Worm (Caenorhabditis elegans) whole organism, L3 larva: ENCODE data around the gene str-198.

Source experiments
- ZK546.5 ChIP-seq: sonication (generic microtip); optimal IDR thresholded peaks from 2 replicates; lab custom pipeline; 2017; ENCODE audit warnings: missing biosample characterization, missing genetic modification characterization
- aly-2 ChIP-seq: fragments of 150-350 bp; optimal IDR thresholded peaks from 2 replicates; lab custom pipeline; 2014; ENCODE audit warnings: missing biosample characterization, missing genetic modification characterization
- ama-1 ChIP-seq: fragments of 150-350 bp; optimal IDR thresholded peaks from 2 replicates; lab custom pipeline; 2018
- ceh-16 ChIP-seq: sonication (generic microtip); optimal IDR thresholded peaks from 2 replicates; lab custom pipeline; 2017; ENCODE audit warnings: missing biosample characterization, missing genetic modification characterization
- ceh-82 ChIP-seq: fragments of 150-350 bp; optimal IDR thresholded peaks from 2 replicates; lab custom pipeline; 2014; ENCODE audit warnings: missing biosample characterization, missing genetic modification characterization
- ceh-9 ChIP-seq: sonication (generic microtip); optimal IDR thresholded peaks from 2 replicates; lab custom pipeline; 2018; ENCODE audit warnings: missing biosample characterization, missing genetic modification characterization
- daf-12 ChIP-seq: fragments of 150-350 bp; optimal IDR thresholded peaks from 2 replicates; lab custom pipeline; 2014; ENCODE audit warnings: missing biosample characterization, missing genetic modification reagents, missing genetic modification characterization
- egl-27 ChIP-seq: sonication (generic microtip); optimal IDR thresholded peaks from 4 replicates; lab custom pipeline; 2017; ENCODE audit warnings: missing biosample characterization, missing genetic modification reagents, missing genetic modification characterization
- egl-5 ChIP-seq: fragments of 150-350 bp; optimal IDR thresholded peaks from 2 replicates; lab custom pipeline; 2017; ENCODE audit warnings: missing biosample characterization, missing genetic modification reagents, missing genetic modification characterization, inconsistent platforms
- elt-1 ChIP-seq: fragments of 150-350 bp; optimal IDR thresholded peaks from 2 replicates; lab custom pipeline; 2014; ENCODE audit warnings: missing biosample characterization, missing genetic modification characterization
- elt-3 ChIP-seq, 3 experiments: fragments of 150-350 bp in 1 of 3; sonication (generic microtip) in 2 of 3; optimal IDR thresholded peaks; 2 replicates in 2 of 3; 4 replicates in 1 of 3; lab custom pipeline; 2014 to 2017; ENCODE audit warnings: missing biosample characterization in 3 of 3, missing genetic modification characterization in 3 of 3
- fkh-10 ChIP-seq: sonication (generic microtip); optimal IDR thresholded peaks from 2 replicates; lab custom pipeline; 2017; ENCODE audit warnings: missing biosample characterization, missing genetic modification reagents, missing genetic modification characterization
- fos-1 ChIP-seq: fragments of 150-350 bp; optimal IDR thresholded peaks from 2 replicates; lab custom pipeline; 2014; ENCODE audit warnings: missing biosample characterization, missing genetic modification characterization
- hmg-11 ChIP-seq: sonication (generic microtip); optimal IDR thresholded peaks from 2 replicates; lab custom pipeline; 2016; ENCODE audit warnings: missing genetic modification characterization, missing compliant biosample characterization
- jun-1 ChIP-seq: fragments of 150-350 bp; optimal IDR thresholded peaks from 2 replicates; lab custom pipeline; 2014; ENCODE audit warnings: missing biosample characterization, missing genetic modification reagents, missing genetic modification characterization
- lin-15B ChIP-seq: fragments of 150-350 bp; optimal IDR thresholded peaks from 2 replicates; lab custom pipeline; 2014; ENCODE audit warnings: missing biosample characterization, missing genetic modification characterization
- lsy-12 ChIP-seq: sonication (generic microtip); optimal IDR thresholded peaks from 2 replicates; lab custom pipeline; 2016; ENCODE audit warnings: mild to moderate bottlenecking, missing genetic modification characterization, missing compliant biosample characterization
- mdl-1 ChIP-seq: fragments of 150-350 bp; optimal IDR thresholded peaks from 2 replicates; lab custom pipeline; 2014; ENCODE audit warnings: missing biosample characterization, missing genetic modification characterization
- mml-1 ChIP-seq: fragments of 150-350 bp; sonication (generic microtip); optimal IDR thresholded peaks from 3 replicates; lab custom pipeline; 2014; ENCODE audit warnings: missing biosample characterization, missing genetic modification characterization
- nfya-1 ChIP-seq: sonication (generic microtip); optimal IDR thresholded peaks from 2 replicates; lab custom pipeline; 2017; ENCODE audit warnings: missing genetic modification characterization, mild to moderate bottlenecking, missing compliant biosample characterization, antibody characterized with exemption, moderate library complexity; ENCODE audit not compliant: insufficient read depth
- nhr-12 ChIP-seq: fragments of 150-350 bp; optimal IDR thresholded peaks from 2 replicates; lab custom pipeline; 2014; ENCODE audit warnings: missing biosample characterization, missing genetic modification characterization
- nhr-23 ChIP-seq: fragments of 150-350 bp; optimal IDR thresholded peaks from 2 replicates; lab custom pipeline; 2014; ENCODE audit warnings: missing biosample characterization, missing genetic modification reagents, missing genetic modification characterization
- nhr-237 ChIP-seq: fragments of 150-350 bp; optimal IDR thresholded peaks from 2 replicates; lab custom pipeline; 2014; ENCODE audit warnings: missing biosample characterization, missing genetic modification characterization
- nhr-25 ChIP-seq: sonication (generic microtip); optimal IDR thresholded peaks from 2 replicates; lab custom pipeline; 2017; ENCODE audit warnings: missing biosample characterization, missing genetic modification characterization
- nhr-43 ChIP-seq: sonication (generic microtip); optimal IDR thresholded peaks from 2 replicates; lab custom pipeline; 2016; ENCODE audit warnings: mild to moderate bottlenecking, missing genetic modification characterization, missing compliant biosample characterization; ENCODE audit not compliant: poor library complexity, severe bottlenecking
- nhr-67 ChIP-seq: fragments of 150-350 bp; optimal IDR thresholded peaks from 2 replicates; lab custom pipeline; 2014; ENCODE audit warnings: missing biosample characterization, missing genetic modification characterization
- nhr-76 ChIP-seq: fragments of 150-350 bp; sonication (generic microtip); optimal IDR thresholded peaks from 5 replicates; lab custom pipeline; 2014; ENCODE audit warnings: missing biosample characterization, missing genetic modification characterization
- nhr-77 ChIP-seq: fragments of 150-350 bp; optimal IDR thresholded peaks from 2 replicates; lab custom pipeline; 2014; ENCODE audit warnings: missing biosample characterization, missing genetic modification characterization
- sea-2 ChIP-seq: fragments of 150-350 bp; sonication (generic microtip); optimal IDR thresholded peaks from 4 replicates; lab custom pipeline; 2014; ENCODE audit warnings: missing biosample characterization, missing genetic modification reagents, missing genetic modification characterization
- skn-1 ChIP-seq: fragments of 150-350 bp; optimal IDR thresholded peaks from 2 replicates; lab custom pipeline; 2014; ENCODE audit warnings: missing biosample characterization, missing genetic modification characterization
- snpc-4 ChIP-seq: fragments of 150-350 bp; optimal IDR thresholded peaks from 2 replicates; lab custom pipeline; 2014; ENCODE audit warnings: missing biosample characterization, missing genetic modification characterization
- tbx-2 ChIP-seq: sonication (generic microtip); optimal IDR thresholded peaks from 2 replicates; lab custom pipeline; 2016; ENCODE audit warnings: mild to moderate bottlenecking, missing genetic modification characterization, missing compliant biosample characterization
- unc-39 ChIP-seq: sonication (generic microtip); optimal IDR thresholded peaks from 4 replicates; lab custom pipeline; 2017; ENCODE audit warnings: missing biosample characterization, missing genetic modification characterization
- unc-62 ChIP-seq: fragments of 150-350 bp; sonication (generic microtip); optimal IDR thresholded peaks from 4 replicates; lab custom pipeline; 2014; ENCODE audit warnings: missing biosample characterization, missing genetic modification reagents, missing genetic modification characterization
- zag-1 ChIP-seq: fragments of 150-350 bp; optimal IDR thresholded peaks from 2 replicates; lab custom pipeline; 2014; ENCODE audit warnings: missing biosample characterization, missing genetic modification characterization
- ztf-11 ChIP-seq: fragments of 150-350 bp; optimal IDR thresholded peaks from 2 replicates; lab custom pipeline; 2014; ENCODE audit warnings: missing biosample characterization, missing genetic modification characterization
- ztf-4 ChIP-seq: fragments of 150-350 bp; optimal IDR thresholded peaks from 2 replicates; lab custom pipeline; 2014; ENCODE audit warnings: missing biosample characterization, missing genetic modification characterization

str-198 gene

ce11 chrV:16002288-16002687 is 45.3 kb upstream of the str-198 start, which contains the start of gene nhr-63:
nhr-63 (plus strand) TSS chrV:16002588.
- TF ChIP-seq nhr-43 (tag; lab: Kevin White, UChicago), result no peak
- TF ChIP-seq egl-27 (tag; lab: Kevin White, UChicago), result no peak
- no peak for TF ChIP-seq jun-1 (tag; lab: Kevin White, UChicago)
- no peak for TF ChIP-seq mdl-1
- no peak for TF ChIP-seq nfya-1 (tag; lab: Kevin White, UChicago)
- TF ChIP-seq fos-1 (tag; lab: Kevin White, UChicago), result no peak
- TF ChIP-seq nhr-237 (tag; lab: Kevin White, UChicago), result no peak
- no peak for TF ChIP-seq unc-39 (tag; lab: Kevin White, UChicago)
- TF ChIP-seq unc-62, result no peak

- TF ChIP-seq nhr-67 (tag; lab: Kevin White, UChicago) (no peak), lsy-12 (tag; lab: Kevin White, UChicago) (no peak), mdl-1 (no peak), nhr-77 (tag; lab: Kevin White, UChicago) (no peak), ceh-9 (tag; lab: Kevin White, UChicago) (no peak), aly-2 (tag; lab: Kevin White, UChicago) (no peak), zag-1 (tag; lab: Kevin White, UChicago) (no peak), elt-3 (tag; optimal IDR thresholded peaks at IDR 0.05; lab: Kevin White, UChicago) (no peak), elt-1 (no peak), fos-1 (tag; lab: Kevin White, UChicago) (no peak), ama-1 (lab: Kevin White, UChicago) (no peak), tbx-2 (tag; lab: Kevin White, UChicago) (no peak), daf-12 (tag; lab: Kevin White, UChicago) (no peak), ceh-16 (tag; lab: Kevin White, UChicago) (no peak), unc-39 (tag; lab: Kevin White, UChicago) (no peak), nhr-76 (tag; lab: Kevin White, UChicago) (no peak), ceh-82 (tag; lab: Kevin White, UChicago) (no peak), fkh-10 (no peak)
Measured at ce11 chrV:16007505-16007904, 40.1 kb upstream of the str-198 start, which contains the start of gene str-231. str-231 (minus strand) TSS chrV:16007605.

ce11 chrV:16009564-16009963 is 38.0 kb upstream of the str-198 start, which contains the start of gene str-233:
str-233 (minus strand) TSS chrV:16009664.
- no peak for TF ChIP-seq elt-1
- no peak for TF ChIP-seq fkh-10
- no peak for TF ChIP-seq lin-15B (tag; lab: Kevin White, UChicago)
- no peak for TF ChIP-seq egl-5 (tag; lab: Kevin White, UChicago)
- no peak for TF ChIP-seq sea-2 (GFP tag; lab: Kevin White, UChicago)
- TF ChIP-seq mdl-1, result no peak
- no peak for TF ChIP-seq nhr-77 (tag; lab: Kevin White, UChicago)
- TF ChIP-seq hmg-11 (tag; lab: Kevin White, UChicago), result no peak

- no peak for TF ChIP-seq nhr-77 (tag; lab: Kevin White, UChicago)
- TF ChIP-seq nhr-237 (tag; lab: Kevin White, UChicago), result no peak
- TF ChIP-seq ztf-11, result no peak
- no peak for TF ChIP-seq tbx-2 (tag; lab: Kevin White, UChicago)
- TF ChIP-seq fkh-10, result no peak
- TF ChIP-seq hmg-11 (tag; lab: Kevin White, UChicago), result no peak
- no peak for TF ChIP-seq skn-1 (tag; lab: Kevin White, UChicago)
- TF ChIP-seq snpc-4 (tag; lab: Kevin White, UChicago), result no peak
- TF ChIP-seq nhr-12 (tag; lab: Kevin White, UChicago), result no peak
- no peak for TF ChIP-seq unc-39 (tag; lab: Kevin White, UChicago)
- no peak for TF ChIP-seq ZK546.5
- no peak for TF ChIP-seq mml-1 (tag; lab: Kevin White, UChicago)
- TF ChIP-seq ztf-4, result no peak
- no peak for TF ChIP-seq nhr-23
- TF ChIP-seq nhr-76 (tag; lab: Kevin White, UChicago), result no peak
- no peak for TF ChIP-seq ceh-9 (tag; lab: Kevin White, UChicago)
- no peak for TF ChIP-seq nhr-25 (tag; lab: Kevin White, UChicago)
- TF ChIP-seq ceh-82 (tag; lab: Kevin White, UChicago), result no peak
- TF ChIP-seq ama-1 (lab: Kevin White, UChicago), result no peak
- no peak for TF ChIP-seq lin-15B (tag; lab: Kevin White, UChicago)
Measured at ce11 chrV:16015652-16016051, 32.0 kb upstream of the str-198 start, which contains the start of gene str-232. str-232 (minus strand) TSS chrV:16015752.
